Worm (Caenorhabditis elegans) whole organism, L1 larva: Measurements from ENCODE around the gene cyp-25A1.

Experiments
- C16A3.4 ChIP-seq: fragments of 150-350 bp; optimal IDR thresholded peaks from 2 replicates; lab custom pipeline; 2014; ENCODE audit warnings: missing biosample characterization, missing genetic modification characterization
- C34B4.2 ChIP-seq: sonication (generic microtip); optimal IDR thresholded peaks from 2 replicates; lab custom pipeline; 2017; ENCODE audit warnings: mild to moderate bottlenecking, missing genetic modification characterization, missing compliant biosample characterization
- Y116A8C.19 ChIP-seq: sonication (generic microtip); optimal IDR thresholded peaks from 2 replicates; lab custom pipeline; 2016; ENCODE audit warnings: missing compliant biosample characterization, missing genetic modification characterization, borderline replicate concordance
- ceh-8 ChIP-seq: fragments of 200-800 bp; sonication (Bioruptor generic); optimal IDR thresholded peaks from 2 replicates; lab custom pipeline; 2018; ENCODE audit warnings: mild to moderate bottlenecking, missing genetic modification characterization, moderate library complexity, missing compliant biosample characterization
- ceh-90 ChIP-seq: sonication (generic microtip); optimal IDR thresholded peaks from 2 replicates; lab custom pipeline; 2016; ENCODE audit warnings: missing genetic modification characterization, missing compliant biosample characterization
- dpl-1 ChIP-seq, 3 experiments: fragments of 150-350 bp in 2 of 3; sonication (generic microtip) in 1 of 3; optimal IDR thresholded peaks; 2 replicates each; lab custom pipeline; 2014 to 2017; ENCODE audit warnings: missing biosample characterization in 3 of 3, missing genetic modification characterization in 3 of 3, missing genetic modification reagents in 3 of 3
- dsc-1 ChIP-seq: sonication (generic microtip); optimal IDR thresholded peaks from 2 replicates; lab custom pipeline; 2016; ENCODE audit warnings: mild to moderate bottlenecking, missing genetic modification characterization, missing compliant biosample characterization
- efl-3 ChIP-seq: fragments of 200-800 bp; sonication (Bioruptor generic); optimal IDR thresholded peaks from 2 replicates; lab custom pipeline; 2018; ENCODE audit warnings: mild to moderate bottlenecking, missing genetic modification characterization, missing compliant biosample characterization
- egl-13 ChIP-seq: sonication (generic microtip); optimal IDR thresholded peaks from 2 replicates; lab custom pipeline; 2016; ENCODE audit warnings: missing genotype, missing genetic modification reagents, missing genetic modification characterization, missing compliant biosample characterization
- egl-27 ChIP-seq, 2 experiments: fragments of 150-350 bp in 1 of 2; sonication (generic microtip); optimal IDR thresholded peaks; 3 replicates each; lab custom pipeline; 2017 to 2018; ENCODE audit warnings: missing biosample characterization in 2 of 2, missing genetic modification characterization in 2 of 2, missing genetic modification reagents in 2 of 2
- elt-2 ChIP-seq: sonication (generic microtip); optimal IDR thresholded peaks from 2 replicates; lab custom pipeline; 2016; ENCODE audit warnings: missing genetic modification characterization, mild to moderate bottlenecking, inconsistent platforms, missing compliant biosample characterization, missing genetic modification reagents
- fkh-10 ChIP-seq: sonication (generic microtip); optimal IDR thresholded peaks from 2 replicates; lab custom pipeline; 2017; ENCODE audit warnings: missing biosample characterization, missing genetic modification reagents, missing genetic modification characterization
- fkh-4 ChIP-seq: sonication (generic microtip); optimal IDR thresholded peaks from 2 replicates; lab custom pipeline; 2016; ENCODE audit warnings: missing compliant biosample characterization, missing genetic modification characterization, borderline replicate concordance
- fkh-8 ChIP-seq: sonication (generic microtip); optimal IDR thresholded peaks from 2 replicates; lab custom pipeline; 2016; ENCODE audit warnings: mild to moderate bottlenecking, missing genetic modification characterization, missing compliant biosample characterization
- fos-1 ChIP-seq: fragments of 150-350 bp; optimal IDR thresholded peaks from 2 replicates; lab custom pipeline; 2014; ENCODE audit warnings: missing biosample characterization, missing genetic modification characterization
- grh-1 ChIP-seq: fragments of 200-800 bp; sonication (Bioruptor generic); IDR thresholded peaks from 2 replicates; pipeline ENCODE4 v1.3.6; 2022; ENCODE audit warnings: missing genetic modification reagents, missing genetic modification characterization, missing compliant biosample characterization
- hpl-2 ChIP-seq: fragments of 150-350 bp; optimal IDR thresholded peaks from 2 replicates; lab custom pipeline; 2014; ENCODE audit warnings: missing biosample characterization, missing genetic modification reagents, missing genetic modification characterization
- jun-1 ChIP-seq: fragments of 150-350 bp; optimal IDR thresholded peaks from 2 replicates; lab custom pipeline; 2014; ENCODE audit warnings: missing biosample characterization, missing genetic modification reagents, missing genetic modification characterization
- lin-15B ChIP-seq: fragments of 150-350 bp; sonication (generic microtip); optimal IDR thresholded peaks from 3 replicates; lab custom pipeline; 2014; ENCODE audit warnings: missing biosample characterization, missing genetic modification characterization
- lin-35 ChIP-seq, 2 experiments: fragments of 150-350 bp; optimal IDR thresholded peaks; 2 replicates each; lab custom pipeline; 2014; ENCODE audit warnings: missing biosample characterization in 2 of 2, missing genetic modification characterization in 2 of 2, missing genetic modification reagents in 2 of 2
- lin-39 ChIP-seq: fragments of 150-350 bp; optimal IDR thresholded peaks from 2 replicates; lab custom pipeline; 2014; ENCODE audit warnings: missing biosample characterization, missing genetic modification reagents, missing genetic modification characterization
- mab-9 ChIP-seq: fragments of 200-800 bp; sonication (Bioruptor generic); IDR thresholded peaks from 2 replicates; pipeline ENCODE4 v1.3.6; 2022; ENCODE audit warnings: missing genetic modification reagents, missing genetic modification characterization, missing compliant biosample characterization
- mdl-1 ChIP-seq, 2 experiments: fragments of 150-350 bp; optimal IDR thresholded peaks; 2 replicates each; lab custom pipeline; 2014 to 2017; ENCODE audit warnings: missing biosample characterization in 2 of 2, missing genetic modification characterization in 2 of 2, inconsistent platforms in 1 of 2
- mef-2 ChIP-seq: fragments of 150-350 bp; optimal IDR thresholded peaks from 2 replicates; lab custom pipeline; 2014; ENCODE audit warnings: missing biosample characterization, missing genetic modification characterization
- mep-1 ChIP-seq: fragments of 150-350 bp; optimal IDR thresholded peaks from 2 replicates; lab custom pipeline; 2014; ENCODE audit warnings: missing biosample characterization, missing genetic modification characterization
- nhr-11 ChIP-seq: fragments of 150-350 bp; optimal IDR thresholded peaks from 2 replicates; lab custom pipeline; 2014; ENCODE audit warnings: missing biosample characterization, missing genetic modification characterization
- nhr-20 ChIP-seq: sonication (generic microtip); optimal IDR thresholded peaks from 2 replicates; lab custom pipeline; 2016; ENCODE audit warnings: mild to moderate bottlenecking, missing genetic modification characterization, missing compliant biosample characterization
- nhr-28 ChIP-seq: fragments of 150-350 bp; optimal IDR thresholded peaks from 2 replicates; lab custom pipeline; 2014; ENCODE audit warnings: missing biosample characterization, missing genetic modification characterization
- nhr-47 ChIP-seq: sonication (generic microtip); optimal IDR thresholded peaks from 2 replicates; lab custom pipeline; 2016; ENCODE audit warnings: mild to moderate bottlenecking, missing genetic modification characterization, moderate library complexity, missing compliant biosample characterization
- nhr-71 ChIP-seq: sonication (generic microtip); optimal IDR thresholded peaks from 2 replicates; lab custom pipeline; 2016; ENCODE audit warnings: mild to moderate bottlenecking, missing genetic modification characterization, moderate library complexity, missing compliant biosample characterization
- nhr-76 ChIP-seq: sonication (generic microtip); optimal IDR thresholded peaks from 2 replicates; lab custom pipeline; 2017; ENCODE audit warnings: missing biosample characterization, missing genetic modification characterization
- nhr-84 ChIP-seq: sonication (generic microtip); optimal IDR thresholded peaks from 2 replicates; lab custom pipeline; 2017; ENCODE audit warnings: missing biosample characterization, missing genetic modification characterization
- nhr-90 ChIP-seq: sonication (generic microtip); optimal IDR thresholded peaks from 2 replicates; lab custom pipeline; 2016; ENCODE audit warnings: mild to moderate bottlenecking, missing genetic modification characterization, missing compliant biosample characterization; ENCODE audit not compliant: poor library complexity
- pag-3 ChIP-seq: sonication (generic microtip); optimal IDR thresholded peaks from 2 replicates; lab custom pipeline; 2017; ENCODE audit warnings: missing genetic modification characterization, mild to moderate bottlenecking, missing compliant biosample characterization, antibody characterized with exemption, borderline replicate concordance; ENCODE audit not compliant: insufficient read depth
- rnt-1 ChIP-seq: sonication (generic microtip); optimal IDR thresholded peaks from 2 replicates; lab custom pipeline; 2016; ENCODE audit warnings: mild to moderate bottlenecking, missing genetic modification characterization, moderate library complexity, missing compliant biosample characterization
- skn-1 ChIP-seq: fragments of 150-350 bp; optimal IDR thresholded peaks from 2 replicates; lab custom pipeline; 2014; ENCODE audit warnings: missing biosample characterization, missing genetic modification characterization
- sox-4 ChIP-seq: sonication (generic microtip); optimal IDR thresholded peaks from 2 replicates; lab custom pipeline; 2016; ENCODE audit warnings: missing genetic modification characterization, missing compliant biosample characterization
- sptf-1 ChIP-seq: fragments of 150-350 bp; optimal IDR thresholded peaks from 2 replicates; lab custom pipeline; 2014; ENCODE audit warnings: missing biosample characterization, missing genetic modification characterization
- sup-37 ChIP-seq: fragments of 200-800 bp; sonication (Bioruptor generic); optimal IDR thresholded peaks from 2 replicates; lab custom pipeline; 2018; ENCODE audit warnings: mild to moderate bottlenecking, missing genetic modification characterization, missing compliant biosample characterization
- swsn-7 ChIP-seq: sonication (generic microtip); optimal IDR thresholded peaks from 2 replicates; lab custom pipeline; 2016; ENCODE audit warnings: missing genetic modification characterization, missing compliant biosample characterization
- tbx-2 ChIP-seq: sonication (generic microtip); optimal IDR thresholded peaks from 2 replicates; lab custom pipeline; 2016; ENCODE audit warnings: missing genetic modification characterization, missing compliant biosample characterization
- unc-62 ChIP-seq: fragments of 150-350 bp; optimal IDR thresholded peaks from 2 replicates; lab custom pipeline; 2014; ENCODE audit warnings: missing biosample characterization, missing genetic modification reagents, missing genetic modification characterization
- xbp-1 ChIP-seq: sonication (generic microtip); optimal IDR thresholded peaks from 2 replicates; lab custom pipeline; 2016; ENCODE audit warnings: missing genetic modification characterization, missing compliant biosample characterization
- ztf-11 ChIP-seq, 2 experiments: sonication (generic microtip); optimal IDR thresholded peaks; 2 replicates each; lab custom pipeline; 2016 to 2017; ENCODE audit warnings: missing genetic modification characterization in 2 of 2, missing biosample characterization in 1 of 2, missing compliant biosample characterization in 1 of 2
- ztf-4 ChIP-seq: fragments of 150-350 bp; optimal IDR thresholded peaks from 2 replicates; lab custom pipeline; 2014; ENCODE audit warnings: missing biosample characterization, missing genetic modification characterization

The cyp-25A1 gene

ce11 chrIII:3812369-3812993 is 19.9 kb upstream of the cyp-25A1 start (continued):
- no peak for TF ChIP-seq ceh-90 (tag; lab: Kevin White, UChicago)
- TF ChIP-seq elt-2 (tag; lab: Kevin White, UChicago) = no peak
- no peak for TF ChIP-seq xbp-1 (tag; lab: Kevin White, UChicago)
- no peak for TF ChIP-seq skn-1 (tag; lab: Kevin White, UChicago)
- TF ChIP-seq ztf-4 (tag; lab: Kevin White, UChicago) = no peak

ce11 chrIII:3814421-3814820 is 18.0 kb upstream of the cyp-25A1 start:
- TF ChIP-seq fkh-10 (no peak), nhr-90 (tag; lab: Kevin White, UChicago) (no peak), grh-1 (GFP tag; lab: Robert Waterston, UW) (no peak), swsn-7 (tag; lab: Kevin White, UChicago) (no peak), egl-27 (tag; optimal IDR thresholded peaks at IDR 0.05; lab: Kevin White, UChicago) (no peak), nhr-28 (tag; lab: Kevin White, UChicago) (no peak), sptf-1 (tag; lab: Kevin White, UChicago) (no peak), dsc-1 (tag; lab: Kevin White, UChicago) (no peak), rnt-1 (no peak), unc-62 (GFP tag; lab: Kevin White, UChicago) (no peak), Y116A8C.19 (tag; lab: Kevin White, UChicago) (no peak), nhr-11 (tag; lab: Kevin White, UChicago) (no peak), lin-35 (GFP tag; optimal IDR thresholded peaks at IDR 0.05; lab: Kevin White, UChicago) (no peak), mdl-1 (tag; optimal IDR thresholded peaks at IDR 0.05; lab: Kevin White, UChicago) (no peak), lin-15B (tag; lab: Kevin White, UChicago) (no peak), fos-1 (no peak), fkh-8 (tag; lab: Kevin White, UChicago) (no peak)

ce11 chrIII:3819579-3819978 is 12.8 kb upstream of the cyp-25A1 start, which contains the start of gene dpy-27:
Gene dpy-27 (minus strand): TSS chrIII:3819679.
- TF ChIP-seq nhr-90 (tag; lab: Kevin White, UChicago) (no peak), egl-13 (tag; lab: Kevin White, UChicago) (no peak), swsn-7 (tag; lab: Kevin White, UChicago) (no peak), pag-3 (no peak), ceh-8 (no peak), nhr-76 (tag; lab: Kevin White, UChicago) (no peak), nhr-20 (tag; lab: Kevin White, UChicago) (no peak), hpl-2 (GFP tag; lab: Kevin White, UChicago) (no peak), grh-1 (GFP tag; lab: Robert Waterston, UW) (no peak), C16A3.4 (tag; lab: Kevin White, UChicago) (no peak)

- TF ChIP-seq sptf-1 (tag; lab: Kevin White, UChicago) = no peak
- TF ChIP-seq sox-4 (tag; lab: Kevin White, UChicago) = no peak
- peak; percentile 35 for TF ChIP-seq fos-1
- no peak for TF ChIP-seq efl-3
- TF ChIP-seq sup-37 (GFP tag; lab: Kevin White, UChicago) = peak; percentile 42
- no peak for TF ChIP-seq mef-2
- TF ChIP-seq mab-9 (GFP tag; lab: Robert Waterston, UW) = 0 out of 2 replicates have a peak, but pooled peaks have one; percentile 9
- no peak for TF ChIP-seq C34B4.2 (tag; lab: Kevin White, UChicago)
- peak; percentile 25 for TF ChIP-seq jun-1 (tag; lab: Kevin White, UChicago)
- TF ChIP-seq pag-3 = no peak
- peak; percentile 74 for TF ChIP-seq swsn-7 (tag; lab: Kevin White, UChicago)
- peak; percentile 34 for TF ChIP-seq nhr-90 (tag; lab: Kevin White, UChicago)
- TF ChIP-seq tbx-2 (tag; lab: Kevin White, UChicago) = peak; percentile 62
- TF ChIP-seq dpl-1 (GFP tag; optimal IDR thresholded peaks at IDR 0.05; lab: Kevin White, UChicago) = peak; percentile 41 to 66 (median 42)
- TF ChIP-seq ztf-11 (tag; optimal IDR thresholded peaks at IDR 0.05; lab: Kevin White, UChicago) = peak in 1 of 2 experiments; percentile 36
- peak in 1 of 2 experiments; percentile 74 for TF ChIP-seq mdl-1 (tag; optimal IDR thresholded peaks at IDR 0.05; lab: Kevin White, UChicago)
- no peak for TF ChIP-seq lin-39 (tag; lab: Kevin White, UChicago)
- TF ChIP-seq nhr-84 = no peak
- no peak for TF ChIP-seq fkh-4
- peak; percentile 56 for TF ChIP-seq xbp-1 (tag; lab: Kevin White, UChicago)
- peak; percentile 83 for TF ChIP-seq mep-1 (tag; lab: Kevin White, UChicago)
- TF ChIP-seq nhr-71 = peak; percentile 79
- peak; percentile 69 for TF ChIP-seq nhr-47 (tag; lab: Kevin White, UChicago)
These were observed 12.3 kb upstream of the cyp-25A1 start for ce11 chrIII:3820134-3820533.
